Fruit fly (Drosophila melanogaster): ENCODE results near the gene CG1271.

CG1271 gene

DNA sequence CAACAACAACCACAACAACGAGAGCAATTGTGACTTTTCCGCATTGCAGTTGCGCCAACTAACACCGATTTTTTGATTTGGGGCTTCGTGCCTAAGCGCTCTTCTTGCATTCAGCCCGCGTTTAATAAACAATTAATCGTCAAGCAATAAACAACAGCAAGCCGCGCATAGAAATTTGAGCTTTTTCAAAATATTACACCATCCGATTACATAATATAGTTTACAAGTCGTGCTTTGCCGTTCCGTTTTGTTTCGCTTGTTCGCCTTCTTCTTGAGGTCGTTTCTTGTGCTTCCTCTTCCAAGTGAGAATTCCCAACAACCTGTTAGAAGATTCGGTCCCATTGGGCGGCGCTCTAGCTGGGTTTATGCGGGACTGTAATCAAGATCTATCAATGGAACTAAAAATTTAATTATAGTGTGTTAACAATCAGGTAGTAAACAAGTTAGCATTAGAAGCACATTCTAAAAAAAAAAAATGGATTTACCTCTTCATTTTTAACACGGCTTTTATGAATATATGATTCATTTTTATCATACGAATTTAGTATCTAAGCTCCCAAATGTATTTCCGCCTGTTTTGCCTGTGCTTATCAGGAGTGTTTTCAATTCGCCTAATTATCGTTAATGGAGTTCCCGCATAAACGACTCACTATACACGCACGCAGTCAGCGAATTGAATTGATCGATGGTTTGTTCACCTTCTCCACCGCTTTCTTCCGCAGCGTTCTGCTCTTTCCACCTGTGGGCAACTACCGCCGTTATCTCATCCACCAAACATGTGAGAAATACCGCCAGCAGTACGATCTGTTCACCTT lies 16.3 kb upstream of the CG1271 start (continued):
- TF ChIP-seq jumu (GFP tag; optimal IDR thresholded peaks at IDR 0.05) = peak; percentile 50
- peak; percentile 85 for TF ChIP-seq CG2120 (GFP tag; optimal IDR thresholded peaks at IDR 0.05)
- TF ChIP-seq CG9932 (GFP tag; IDR thresholded peaks at IDR 0.05) = peak; percentile 79
- TF ChIP-seq sc (optimal IDR thresholded peaks at IDR 0.05) = no peak
- TF ChIP-seq sc (GFP tag; optimal IDR thresholded peaks at IDR 0.05) = peak; percentile 75
- TF ChIP-seq CG10959 (GFP tag; IDR thresholded peaks at IDR 0.05) = peak; percentile 61; the same call in 1 of the 2 replicates
- peak; percentile 54 for TF ChIP-seq chn (GFP tag; optimal IDR thresholded peaks at IDR 0.05)
- peak; percentile 86 for TF ChIP-seq scrt (GFP tag; optimal IDR thresholded peaks at IDR 0.05)
- peak; percentile 89 for TF ChIP-seq BtbVII (GFP tag; optimal IDR thresholded peaks at IDR 0.05)
- peak; percentile 89 for TF ChIP-seq odd (GFP tag; optimal IDR thresholded peaks at IDR 0.05)
- TF ChIP-seq Atf-2 (GFP tag; optimal IDR thresholded peaks at IDR 0.05) = peak; percentile 27
- TF ChIP-seq HmgZ (tag; optimal IDR thresholded peaks at IDR 0.05) = peak; percentile 87
- peak; percentile 77 for TF ChIP-seq CG11723 (GFP tag; optimal IDR thresholded peaks at IDR 0.05)
- TF ChIP-seq CkIIα-i1 (GFP tag; IDR thresholded peaks at IDR 0.05) = no peak
- peak; percentile 82 for TF ChIP-seq CG8388 (GFP tag; optimal IDR thresholded peaks at IDR 0.05)
- peak; percentile 58 for TF ChIP-seq CG3995 (GFP tag; optimal IDR thresholded peaks at IDR 0.05)
- peak; percentile 87 for TF ChIP-seq CG15601 (tag; optimal IDR thresholded peaks at IDR 0.05)
- TF ChIP-seq CoRest (tag; optimal IDR thresholded peaks at IDR 0.05) = peak; percentile 92
- TF ChIP-seq Hand (GFP tag; optimal IDR thresholded peaks at IDR 0.05) = peak; percentile 73
- TF ChIP-seq emc (GFP tag; optimal IDR thresholded peaks at IDR 0.05) = no peak
- peak; percentile 73 to 98 for TF ChIP-seq Pdp1 (GFP tag; optimal IDR thresholded peaks at IDR 0.05)
- TF ChIP-seq YL-1 (GFP tag; optimal IDR thresholded peaks at IDR 0.05) = peak; percentile 57
- TF ChIP-seq CG1603 (tag; optimal IDR thresholded peaks at IDR 0.05) = peak; percentile 62
- TF ChIP-seq nerfin-2 (GFP tag; IDR thresholded peaks at IDR 0.05; ENCODE audit: partially characterized antibody) = no peak
- TF ChIP-seq gsb (GFP tag; IDR thresholded peaks at IDR 0.05) = no peak
- TF ChIP-seq CG8359 (GFP tag; optimal IDR thresholded peaks at IDR 0.05; ENCODE audit: borderline replicate concordance) = peak; percentile 63
- peak; percentile 99 for TF ChIP-seq CG4820 (GFP tag; optimal IDR thresholded peaks at IDR 0.05)
- TF ChIP-seq CG17612 (GFP tag; IDR thresholded peaks at IDR 0.05) = no peak
- TF ChIP-seq CG1529 (GFP tag; optimal IDR thresholded peaks at IDR 0.05) = peak; percentile 78
- TF ChIP-seq bigmax (GFP tag; optimal IDR thresholded peaks at IDR 0.05) = no peak
- peak; percentile 89 for TF ChIP-seq row (GFP tag; IDR thresholded peaks at IDR 0.05)
- no peak for TF ChIP-seq HLHmδ (GFP tag; optimal IDR thresholded peaks at IDR 0.05)
- TF ChIP-seq NfI (GFP tag; optimal IDR thresholded peaks at IDR 0.05) = peak; percentile 78
- TF ChIP-seq Fer2 (tag; optimal IDR thresholded peaks at IDR 0.05) = peak; percentile 68
- TF ChIP-seq slp2 (GFP tag; optimal IDR thresholded peaks at IDR 0.05) = peak; percentile 30
- no peak for TF ChIP-seq inv (GFP tag; IDR thresholded peaks at IDR 0.05; ENCODE audit: partially characterized antibody)
- TF ChIP-seq Dip3 (GFP tag; optimal IDR thresholded peaks at IDR 0.05) = peak; percentile 68
- peak; percentile 44 for TF ChIP-seq btn (GFP tag; optimal IDR thresholded peaks at IDR 0.05)
- no peak for TF ChIP-seq mld (GFP tag; IDR thresholded peaks at IDR 0.05; ENCODE audit: partially characterized antibody)
- no peak for TF ChIP-seq amos (GFP tag; IDR thresholded peaks at IDR 0.05; ENCODE audit: partially characterized antibody)
- TF ChIP-seq sisA (GFP tag; IDR thresholded peaks at IDR 0.05) = peak; percentile 51; the same call in 1 of the 2 replicates
- peak in 1 of 2 experiments; percentile 61 for TF ChIP-seq Hr78 (GFP tag; optimal IDR thresholded peaks at IDR 0.05)
- TF ChIP-seq tll (GFP tag; optimal IDR thresholded peaks at IDR 0.05) = no peak
- TF ChIP-seq E2f1 (GFP tag; IDR thresholded peaks at IDR 0.05) = peak; percentile 55; the same call in 1 of the 2 replicates
- TF ChIP-seq CG17912 (GFP tag; optimal IDR thresholded peaks at IDR 0.05) = no peak
- peak; percentile 67; the same call in 1 of the 3 replicates for TF ChIP-seq CG11456 (GFP tag; IDR thresholded peaks at IDR 0.05)
- peak; percentile 38 for TF ChIP-seq mirr (GFP tag; optimal IDR thresholded peaks at IDR 0.05)
- TF ChIP-seq CG11696 (GFP tag; IDR thresholded peaks at IDR 0.05) = peak; percentile 47
